Fruit fly (Drosophila melanogaster): ENCODE data around the gene CG8679.
A peak's percentile ranks its signal among the peaks of the same experiment; 100 is the strongest.

CG8679 gene

dm6 chr2L:21214961-21215362, 3.4 kb downstream of the CG8679 start:
- TF ChIP-seq bab1 (GFP tag; optimal IDR thresholded peaks at IDR 0.05), result peak; percentile 57
- TF ChIP-seq kay (GFP tag; ENCODE audit: borderline replicate concordance), result no peak
- no peak for TF ChIP-seq toe (GFP tag; optimal IDR thresholded peaks at IDR 0.05)
- peak; percentile 66 for TF ChIP-seq tj (GFP tag; optimal IDR thresholded peaks at IDR 0.05)
- peak; percentile 37 for TF ChIP-seq Crg-1 (GFP tag; optimal IDR thresholded peaks at IDR 0.05)
- TF ChIP-seq CG7045 (GFP tag; optimal IDR thresholded peaks at IDR 0.05), result no peak
- no peak for TF ChIP-seq CG11617 (GFP tag; optimal IDR thresholded peaks at IDR 0.05)
- no peak for TF ChIP-seq CG5204 (GFP tag; optimal IDR thresholded peaks at IDR 0.05)
- no peak for TF ChIP-seq Clk (GFP tag; optimal IDR thresholded peaks at IDR 0.05)
- TF ChIP-seq CG1620 (GFP tag; optimal IDR thresholded peaks at IDR 0.05), result peak; percentile 57
- no peak for TF ChIP-seq cnc (optimal IDR thresholded peaks at IDR 0.05)
- no peak for TF ChIP-seq CG33017 (tag; optimal IDR thresholded peaks at IDR 0.05)
- TF ChIP-seq CG14711 (tag; optimal IDR thresholded peaks at IDR 0.05), result peak; percentile 25
- TF ChIP-seq Hr96 (GFP tag; optimal IDR thresholded peaks at IDR 0.05), result peak; percentile 69
- TF ChIP-seq Mnt (GFP tag; optimal IDR thresholded peaks at IDR 0.05), result peak; percentile 55
- TF ChIP-seq ovo (GFP tag; optimal IDR thresholded peaks at IDR 0.05), result peak; percentile 9
- TF ChIP-seq cic (GFP tag; optimal IDR thresholded peaks at IDR 0.05), result peak; percentile 3
- TF ChIP-seq pad (GFP tag; optimal IDR thresholded peaks at IDR 0.05), result peak; percentile 64
- peak; percentile 30 for TF ChIP-seq CG7101 (tag; optimal IDR thresholded peaks at IDR 0.05)
- TF ChIP-seq CG12768 (GFP tag; optimal IDR thresholded peaks at IDR 0.05), result no peak

- TF ChIP-seq tj (GFP tag; optimal IDR thresholded peaks at IDR 0.05), result no peak
- peak; percentile 19 for TF ChIP-seq pad (GFP tag; optimal IDR thresholded peaks at IDR 0.05)
These were observed 12.2 kb downstream of the CG8679 start, which contains the start of gene clumsy for dm6 chr2L:21206193-21206592. TSS of gene clumsy (plus strand) at chr2L:21206493.

- TF ChIP-seq toe (GFP tag; optimal IDR thresholded peaks at IDR 0.05) (no peak), CG12768 (GFP tag; optimal IDR thresholded peaks at IDR 0.05) (no peak), CG7045 (GFP tag; optimal IDR thresholded peaks at IDR 0.05) (no peak), Hr96 (GFP tag; optimal IDR thresholded peaks at IDR 0.05) (no peak), bab1 (GFP tag; optimal IDR thresholded peaks at IDR 0.05) (no peak), pad (GFP tag; optimal IDR thresholded peaks at IDR 0.05) (no peak), CG7101 (tag; optimal IDR thresholded peaks at IDR 0.05) (no peak), ovo (GFP tag; optimal IDR thresholded peaks at IDR 0.05) (no peak), cic (GFP tag; optimal IDR thresholded peaks at IDR 0.05) (no peak), Mnt (GFP tag; optimal IDR thresholded peaks at IDR 0.05) (no peak), CG14711 (tag; optimal IDR thresholded peaks at IDR 0.05) (no peak), cnc (optimal IDR thresholded peaks at IDR 0.05) (no peak), CG5204 (GFP tag; optimal IDR thresholded peaks at IDR 0.05) (no peak), CG33017 (tag; optimal IDR thresholded peaks at IDR 0.05) (no peak)
These were observed 15.6 kb downstream of the CG8679 start, which contains the start of gene CG31988 for dm6 chr2L:21202702-21203101. TSS of gene CG31988 (minus strand) at chr2L:21202802.

- TF ChIP-seq CG33017 (tag; optimal IDR thresholded peaks at IDR 0.05) (no peak), cic (GFP tag; optimal IDR thresholded peaks at IDR 0.05) (no peak), kay (GFP tag; ENCODE audit: borderline replicate concordance) (no peak), cnc (optimal IDR thresholded peaks at IDR 0.05) (no peak), Hr96 (GFP tag; optimal IDR thresholded peaks at IDR 0.05) (no peak), Crg-1 (GFP tag; optimal IDR thresholded peaks at IDR 0.05) (no peak), CG7101 (tag; optimal IDR thresholded peaks at IDR 0.05) (no peak), Clk (GFP tag; optimal IDR thresholded peaks at IDR 0.05) (no peak), CG1620 (GFP tag; optimal IDR thresholded peaks at IDR 0.05) (no peak), CG7045 (GFP tag; optimal IDR thresholded peaks at IDR 0.05) (no peak), tj (GFP tag; optimal IDR thresholded peaks at IDR 0.05) (no peak), CG5204 (GFP tag; optimal IDR thresholded peaks at IDR 0.05) (no peak), bab1 (GFP tag; optimal IDR thresholded peaks at IDR 0.05) (no peak), pad (GFP tag; optimal IDR thresholded peaks at IDR 0.05) (no peak), Mnt (GFP tag; optimal IDR thresholded peaks at IDR 0.05) (no peak), CG12768 (GFP tag; optimal IDR thresholded peaks at IDR 0.05) (no peak), CG14711 (tag; optimal IDR thresholded peaks at IDR 0.05) (no peak), CG11617 (GFP tag; optimal IDR thresholded peaks at IDR 0.05) (no peak), ovo (GFP tag; optimal IDR thresholded peaks at IDR 0.05) (no peak)
These were observed 18.1 kb downstream of the CG8679 start, which contains the start of gene CG31624 for dm6 chr2L:21200275-21200674. TSS of gene CG31624 (minus strand) at chr2L:21200375.

- TF ChIP-seq Crg-1 (GFP tag; optimal IDR thresholded peaks at IDR 0.05), result no peak
- no peak for TF ChIP-seq kay (GFP tag; ENCODE audit: borderline replicate concordance)
- TF ChIP-seq CG11617 (GFP tag; optimal IDR thresholded peaks at IDR 0.05), result no peak
- no peak for TF ChIP-seq pad (GFP tag; optimal IDR thresholded peaks at IDR 0.05)
- no peak for TF ChIP-seq CG14711 (tag; optimal IDR thresholded peaks at IDR 0.05)
These were observed 19.6 kb downstream of the CG8679 start, which contains the start of gene Ret for dm6 chr2L:21198633-21199264. TSS of gene Ret (minus strand) at chr2L:21198762.

- TF ChIP-seq tj (GFP tag; optimal IDR thresholded peaks at IDR 0.05) (no peak), cnc (optimal IDR thresholded peaks at IDR 0.05) (no peak), Clk (GFP tag; optimal IDR thresholded peaks at IDR 0.05) (no peak), CG33017 (tag; optimal IDR thresholded peaks at IDR 0.05) (no peak), toe (GFP tag; optimal IDR thresholded peaks at IDR 0.05) (no peak), Hr96 (GFP tag; optimal IDR thresholded peaks at IDR 0.05) (no peak), CG11617 (GFP tag; optimal IDR thresholded peaks at IDR 0.05) (no peak), pad (GFP tag; optimal IDR thresholded peaks at IDR 0.05) (no peak), cic (GFP tag; optimal IDR thresholded peaks at IDR 0.05) (no peak), CG1620 (GFP tag; optimal IDR thresholded peaks at IDR 0.05) (no peak), Mnt (GFP tag; optimal IDR thresholded peaks at IDR 0.05) (no peak), Crg-1 (GFP tag; optimal IDR thresholded peaks at IDR 0.05) (no peak), CG5204 (GFP tag; optimal IDR thresholded peaks at IDR 0.05) (no peak), ovo (GFP tag; optimal IDR thresholded peaks at IDR 0.05) (no peak), CG7045 (GFP tag; optimal IDR thresholded peaks at IDR 0.05) (no peak), bab1 (GFP tag; optimal IDR thresholded peaks at IDR 0.05) (no peak), CG14711 (tag; optimal IDR thresholded peaks at IDR 0.05) (no peak)
These were observed 21.2 kb downstream of the CG8679 start for dm6 chr2L:21197178-21197577.

Data from whole organism, adult.